Fruit fly (Drosophila melanogaster) whole organism, embryonic: ENCODE measurements around the gene CG7080.

ENCODE experiments used
- Asciz ChIP-seq: fragments of 200-800 bp; sonication (Bioruptor generic); optimal IDR thresholded peaks from 2 replicates; lab custom pipeline; 2017; ENCODE audit warnings: missing biosample characterization, mild to moderate bottlenecking, missing genetic modification characterization, missing genetic modification reagents
- CG11504 ChIP-seq: fragments of 200-800 bp; sonication (Bioruptor generic); optimal IDR thresholded peaks from 3 replicates; lab custom pipeline; 2019; ENCODE audit warnings: missing biosample characterization, mild to moderate bottlenecking, missing genetic modification characterization, moderate library complexity
- CG12104 ChIP-seq: fragments of 200-800 bp; sonication (Bioruptor generic); optimal IDR thresholded peaks from 3 replicates; lab custom pipeline; 2016; ENCODE audit warnings: missing biosample characterization, missing genetic modification characterization
- CG13775 ChIP-seq: fragments of 200-800 bp; sonication (Bioruptor generic); optimal IDR thresholded peaks from 3 replicates; lab custom pipeline; 2017; ENCODE audit warnings: missing biosample characterization, mild to moderate bottlenecking, missing genetic modification characterization
- CG13894 ChIP-seq: fragments of 200-800 bp; sonication (Bioruptor generic); optimal IDR thresholded peaks from 3 replicates; lab custom pipeline; 2018; ENCODE audit warnings: missing biosample characterization, mild to moderate bottlenecking, missing genetic modification characterization, moderate library complexity
- CG14014 ChIP-seq: fragments of 200-800 bp; sonication (Bioruptor generic); IDR thresholded peaks from 2 replicates; pipeline ENCODE4 v1.3.6; 2022; ENCODE audit warnings: missing biosample characterization, missing genetic modification characterization
- CG16779 ChIP-seq: fragments of 200-800 bp; sonication (Bioruptor generic); IDR thresholded peaks from 2 replicates; pipeline ENCODE4 v1.3.6; 2022; ENCODE audit warnings: missing biosample characterization, missing genetic modification characterization
- CG16815 ChIP-seq: fragments of 200-800 bp; sonication (Bioruptor generic); optimal IDR thresholded peaks from 3 replicates; lab custom pipeline; 2017; ENCODE audit warnings: missing biosample characterization, mild to moderate bottlenecking, missing genetic modification characterization
- CG17912 ChIP-seq: fragments of 200-800 bp; sonication (Bioruptor generic); optimal IDR thresholded peaks from 2 replicates; lab custom pipeline; 2018; ENCODE audit warnings: missing biosample characterization, mild to moderate bottlenecking, missing genetic modification characterization
- CG2120 ChIP-seq: fragments of 200-800 bp; sonication (Bioruptor generic); optimal IDR thresholded peaks from 3 replicates; lab custom pipeline; 2016; ENCODE audit warnings: missing biosample characterization, missing genetic modification characterization
- CG2875 ChIP-seq: fragments of 200-800 bp; sonication (Bioruptor generic); optimal IDR thresholded peaks from 2 replicates; lab custom pipeline; 2017; ENCODE audit warnings: missing biosample characterization, mild to moderate bottlenecking, missing genetic modification characterization, missing genetic modification reagents
- CG3995 ChIP-seq: fragments of 200-800 bp; sonication (Bioruptor generic); optimal IDR thresholded peaks from 3 replicates; lab custom pipeline; 2016; ENCODE audit warnings: missing biosample characterization, missing genetic modification characterization
- CG8089 ChIP-seq: fragments of 200-800 bp; sonication (Bioruptor generic); optimal IDR thresholded peaks from 3 replicates; lab custom pipeline; 2016; ENCODE audit warnings: missing biosample characterization, missing genetic modification characterization
- CG9437 ChIP-seq: fragments of 200-800 bp; sonication (Bioruptor generic); optimal IDR thresholded peaks from 2 replicates; lab custom pipeline; 2018; ENCODE audit warnings: missing biosample characterization, mild to moderate bottlenecking, missing genetic modification characterization
- CG9817 ChIP-seq: fragments of 200-800 bp; sonication (Bioruptor generic); optimal IDR thresholded peaks from 2 replicates; lab custom pipeline; 2018; ENCODE audit warnings: missing biosample characterization, mild to moderate bottlenecking, missing genetic modification characterization, moderate library complexity
- CTCF ChIP-seq: fragments of 200-800 bp; sonication (Bioruptor generic); optimal IDR thresholded peaks from 2 replicates; lab custom pipeline; 2017; ENCODE audit warnings: missing biosample characterization, mild to moderate bottlenecking, missing genetic modification characterization, moderate library complexity
- Dfd ChIP-seq, 2 experiments: fragments of >200 bp; optimal IDR thresholded peaks; 2 replicates each; lab custom pipeline; 2017; ENCODE audit warnings: missing biosample characterization in 2 of 2, missing genetic modification characterization in 2 of 2
- Dip2 ChIP-seq: fragments of 200-800 bp; sonication (Bioruptor generic); IDR thresholded peaks from 2 replicates; pipeline ENCODE4 v1.3.6; 2022; ENCODE audit warnings: missing biosample characterization, missing genetic modification characterization
- HLH3B ChIP-seq: fragments of 200-800 bp; sonication (Bioruptor generic); IDR thresholded peaks from 2 replicates; pipeline ENCODE4 v1.3.6; 2022; ENCODE audit warnings: missing biosample characterization, missing genetic modification characterization
- Hand ChIP-seq: fragments of 200-800 bp; sonication (Bioruptor generic); optimal IDR thresholded peaks from 2 replicates; lab custom pipeline; 2017; ENCODE audit warnings: mild to moderate bottlenecking, missing biosample characterization, missing genetic modification reagents, missing genetic modification characterization
- Hsf ChIP-seq: fragments of 200-800 bp; sonication (Bioruptor generic); optimal IDR thresholded peaks from 3 replicates; lab custom pipeline; 2016; ENCODE audit warnings: missing biosample characterization, missing genetic modification characterization
- Nf-YA ChIP-seq: fragments of 200-800 bp; sonication (Bioruptor generic); IDR thresholded peaks from 2 replicates; pipeline ENCODE4 v1.3.6; 2022; ENCODE audit warnings: missing biosample characterization, missing genetic modification characterization
- Opbp ChIP-seq: fragments of 200-800 bp; sonication (Bioruptor generic); IDR thresholded peaks from 3 replicates; pipeline ENCODE4 v1.3.6; 2022; ENCODE audit warnings: missing biosample characterization, missing genetic modification characterization; ENCODE audit not compliant: partially characterized antibody
- Poxn ChIP-seq: fragments of 200-800 bp; sonication (Bioruptor generic); IDR thresholded peaks from 2 replicates; pipeline ENCODE4 v1.3.6; 2022; ENCODE audit warnings: missing biosample characterization, missing genetic modification characterization
- Six4 ChIP-seq: fragments of 200-800 bp; sonication (Bioruptor generic); optimal IDR thresholded peaks from 2 replicates; lab custom pipeline; 2016; ENCODE audit warnings: missing biosample characterization, missing genetic modification characterization
- Ssrp ChIP-seq: fragments of 200-800 bp; sonication (Bioruptor generic); optimal IDR thresholded peaks from 2 replicates; lab custom pipeline; 2018; ENCODE audit warnings: missing biosample characterization, mild to moderate bottlenecking, missing genetic modification characterization, moderate library complexity
- Trl ChIP-seq, 3 experiments: fragments of >200 bp in 2 of 3; fragments of 200-800 bp in 1 of 3; sonication (Bioruptor generic) in 1 of 3; optimal IDR thresholded peaks; 2 replicates in 1 of 3; 3 replicates in 2 of 3; lab custom pipeline; 2016 to 2017; ENCODE audit warnings: missing biosample characterization in 1 of 3, missing genetic modification characterization in 1 of 3
- ase ChIP-seq: fragments of 200-800 bp; sonication (Bioruptor generic); IDR thresholded peaks from 3 replicates; pipeline ENCODE4 v1.3.6; 2022; ENCODE audit warnings: missing biosample characterization, missing genetic modification characterization
- bowl ChIP-seq: fragments of 200-800 bp; sonication (Bioruptor generic); IDR thresholded peaks from 2 replicates; pipeline ENCODE4 v1.3.6; 2022; ENCODE audit warnings: missing biosample characterization, missing genetic modification characterization
- bsh ChIP-seq, 2 experiments: fragments of 200-800 bp; sonication (Bioruptor generic); optimal IDR thresholded peaks; 2 replicates each; lab custom pipeline; 2017 to 2018; ENCODE audit warnings: mild to moderate bottlenecking in 2 of 2, missing biosample characterization in 2 of 2, missing genetic modification characterization in 2 of 2, moderate library complexity in 1 of 2
- croc ChIP-seq: fragments of 200-800 bp; sonication (Bioruptor generic); conservative IDR thresholded peaks from 3 replicates; pipeline ENCODE4 v1.3.6; 2022; ENCODE audit warnings: missing biosample characterization, missing genetic modification characterization
- crp ChIP-seq, 2 experiments: fragments of 200-800 bp; sonication (Bioruptor generic); optimal IDR thresholded peaks; 2 replicates in 1 of 2; 3 replicates in 1 of 2; lab custom pipeline; 2017; ENCODE audit warnings: missing biosample characterization in 2 of 2, missing genetic modification characterization in 2 of 2, mild to moderate bottlenecking in 1 of 2, moderate library complexity in 1 of 2
- dan ChIP-seq: fragments of 200-800 bp; sonication (Bioruptor generic); IDR thresholded peaks from 2 replicates; pipeline ENCODE4 v1.3.6; 2022; ENCODE audit warnings: missing biosample characterization, missing genetic modification characterization
- dpn ChIP-seq, 2 experiments: fragments of 200-800 bp; sonication (Bioruptor generic); optimal IDR thresholded peaks; 3 replicates each; lab custom pipeline; 2016; ENCODE audit warnings: missing biosample characterization in 2 of 2, missing genetic modification characterization in 2 of 2
- esg ChIP-seq: fragments of 200-800 bp; sonication (Bioruptor generic); conservative IDR thresholded peaks from 2 replicates; pipeline ENCODE4 v1.3.6; 2022; ENCODE audit warnings: missing biosample characterization, missing genetic modification characterization
- exex ChIP-seq: fragments of 200-800 bp; sonication (Bioruptor generic); optimal IDR thresholded peaks from 4 replicates; lab custom pipeline; 2018; ENCODE audit warnings: missing biosample characterization, mild to moderate bottlenecking, missing genetic modification characterization, moderate library complexity
- fd102C ChIP-seq: fragments of 200-800 bp; sonication (Bioruptor generic); optimal IDR thresholded peaks from 2 replicates; lab custom pipeline; 2018; ENCODE audit warnings: missing biosample characterization, mild to moderate bottlenecking, missing genetic modification characterization, moderate library complexity
- gce ChIP-seq: fragments of 200-800 bp; sonication (Bioruptor generic); IDR thresholded peaks from 3 replicates; pipeline ENCODE4 v1.3.6; 2022; ENCODE audit warnings: missing biosample characterization, missing genetic modification characterization
- grau ChIP-seq: fragments of 200-800 bp; optimal IDR thresholded peaks from 3 replicates; lab custom pipeline; 2019; ENCODE audit warnings: missing biosample characterization, mild to moderate bottlenecking, missing genetic modification characterization, moderate library complexity
- jigr1 ChIP-seq: fragments of 200-800 bp; sonication (Bioruptor generic); IDR thresholded peaks from 3 replicates; pipeline ENCODE4 v1.3.6; 2022; ENCODE audit warnings: missing biosample characterization, missing genetic modification characterization
- lab ChIP-seq: fragments of 200-800 bp; sonication (Bioruptor generic); optimal IDR thresholded peaks from 3 replicates; lab custom pipeline; 2017; ENCODE audit warnings: missing biosample characterization, missing genetic modification characterization, mild to moderate bottlenecking, moderate library complexity, missing genetic modification reagents
- maf-S ChIP-seq: fragments of 200-800 bp; sonication (Bioruptor generic); optimal IDR thresholded peaks from 2 replicates; lab custom pipeline; 2016; ENCODE audit warnings: missing biosample characterization, missing genetic modification characterization
- nerfin-2 ChIP-seq: fragments of 200-800 bp; sonication (Bioruptor generic); IDR thresholded peaks from 2 replicates; pipeline ENCODE4 v1.3.6; 2022; ENCODE audit warnings: missing biosample characterization, missing genetic modification characterization; ENCODE audit not compliant: partially characterized antibody
- nmo ChIP-seq: fragments of 200-800 bp; sonication (Bioruptor generic); optimal IDR thresholded peaks from 2 replicates; lab custom pipeline; 2018; ENCODE audit warnings: missing biosample characterization, mild to moderate bottlenecking, missing genetic modification characterization, moderate library complexity
- odd ChIP-seq: fragments of 200-800 bp; sonication (Bioruptor generic); optimal IDR thresholded peaks from 2 replicates; lab custom pipeline; 2017; ENCODE audit warnings: missing biosample characterization, mild to moderate bottlenecking, missing genetic modification characterization
- salm ChIP-seq: fragments of 200-800 bp; sonication (Bioruptor generic); optimal IDR thresholded peaks from 2 replicates; lab custom pipeline; 2018; ENCODE audit warnings: missing biosample characterization, mild to moderate bottlenecking, missing genetic modification characterization
- sc ChIP-seq, 3 experiments: fragments of >200 bp in 2 of 3; fragments of 200-800 bp in 1 of 3; sonication (Bioruptor generic) in 1 of 3; optimal IDR thresholded peaks; 2 replicates in 2 of 3; 3 replicates in 1 of 3; lab custom pipeline; 2017; ENCODE audit warnings: mild to moderate bottlenecking in 1 of 3, missing biosample characterization in 1 of 3, missing genetic modification characterization in 1 of 3, missing genetic modification reagents in 1 of 3
- stwl ChIP-seq: fragments of 200-800 bp; sonication (Bioruptor generic); optimal IDR thresholded peaks from 3 replicates; lab custom pipeline; 2018; ENCODE audit warnings: missing biosample characterization, mild to moderate bottlenecking, missing genetic modification characterization, moderate library complexity
- tgo ChIP-seq: fragments of 200-800 bp; sonication (Bioruptor generic); IDR thresholded peaks from 3 replicates; pipeline ENCODE4 v1.3.6; 2022; ENCODE audit warnings: missing biosample characterization, missing genetic modification characterization
- tx ChIP-seq: fragments of 200-800 bp; sonication (Bioruptor generic); optimal IDR thresholded peaks from 2 replicates; lab custom pipeline; 2016; ENCODE audit warnings: missing biosample characterization, missing genetic modification characterization

The CG7080 gene

DNA sequence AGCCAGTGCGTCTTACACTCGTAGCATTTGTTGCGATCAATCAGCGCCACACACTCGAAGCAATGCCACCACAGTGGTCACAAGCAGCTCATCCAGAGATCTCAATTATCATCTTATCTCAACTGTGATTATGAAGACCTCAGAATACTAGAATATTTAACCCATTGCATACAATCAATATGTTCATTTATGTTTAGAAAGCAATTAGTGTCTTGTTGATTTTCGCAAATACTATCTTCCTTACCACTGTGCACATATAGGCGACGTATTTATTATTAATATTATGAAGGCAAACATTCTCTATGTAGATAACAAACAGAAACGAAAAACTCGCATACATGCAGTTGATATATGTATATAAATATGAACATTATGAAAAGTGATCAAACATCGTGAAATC lies 29.7 kb downstream of the CG7080 start (continued):
- TF ChIP-seq fd102C, result no peak
- TF ChIP-seq Trl (optimal IDR thresholded peaks at IDR 0.05; lab: Kevin White, UChicago), result no peak
- TF ChIP-seq Trl (GFP tag; optimal IDR thresholded peaks at IDR 0.05; lab: Kevin White, UChicago), result peak; percentile 76
- TF ChIP-seq CG17912 (GFP tag; lab: Kevin White, UChicago), result no peak
- TF ChIP-seq nmo (GFP tag; lab: Kevin White, UChicago), result peak; percentile 55
- peak; percentile 58 for TF ChIP-seq Ssrp (tag; lab: Kevin White, UChicago)
- TF ChIP-seq tgo (GFP tag; lab: Robert Waterston, UW), result peak; percentile 75
- TF ChIP-seq CG3995 (GFP tag; lab: Kevin White, UChicago), result no peak
- peak; percentile 23 for TF ChIP-seq stwl (tag; lab: Kevin White, UChicago)
- TF ChIP-seq CG16779, result no peak
- no peak for TF ChIP-seq Dip2 (GFP tag; lab: Robert Waterston, UW)
- TF ChIP-seq Six4, result peak; percentile 59
- TF ChIP-seq CG16815 (GFP tag; lab: Kevin White, UChicago), result peak; percentile 38
- TF ChIP-seq tx, result no peak
- no peak for TF ChIP-seq Hand
- no peak for TF ChIP-seq Opbp (GFP tag; lab: Robert Waterston, UW)
- TF ChIP-seq HLH3B, result peak; percentile 79
- TF ChIP-seq Nf-YA (GFP tag; lab: Robert Waterston, UW), result peak; percentile 53; the same call in 1 of the 2 replicates
- TF ChIP-seq CTCF, result no peak
- TF ChIP-seq gce (GFP tag; lab: Robert Waterston, UW), result peak; percentile 23; the same call in 1 of the 3 replicates
- no peak for TF ChIP-seq Dfd (GFP tag; optimal IDR thresholded peaks at IDR 0.05; lab: Kevin White, UChicago)
- peak; percentile 69 for TF ChIP-seq lab (GFP tag; lab: Kevin White, UChicago)
- peak; percentile 92 for TF ChIP-seq Asciz (GFP tag; lab: Kevin White, UChicago)
- TF ChIP-seq grau, result peak; percentile 58
- peak; percentile 55 for TF ChIP-seq odd (GFP tag; lab: Kevin White, UChicago)
- peak; percentile 41 for TF ChIP-seq exex (tag; lab: Kevin White, UChicago)
- TF ChIP-seq CG13894 (tag; lab: Kevin White, UChicago), result no peak
- no peak for TF ChIP-seq salm (tag; lab: Kevin White, UChicago)
- no peak for TF ChIP-seq jigr1
- TF ChIP-seq CG11504 (tag; lab: Kevin White, UChicago), result peak; percentile 75
- TF ChIP-seq CG9437 (GFP tag; lab: Kevin White, UChicago), result no peak
- TF ChIP-seq Poxn (GFP tag; lab: Robert Waterston, UW), result no peak
- TF ChIP-seq bsh (GFP tag; optimal IDR thresholded peaks at IDR 0.05; lab: Kevin White, UChicago), result peak; percentile 46 to 94
- TF ChIP-seq dpn (GFP tag; optimal IDR thresholded peaks at IDR 0.05; lab: Kevin White, UChicago), result peak in 1 of 2 experiments; percentile 64
- TF ChIP-seq dan (GFP tag; lab: Robert Waterston, UW), result no peak
- TF ChIP-seq bowl, result peak; percentile 49; the same call in 1 of the 2 replicates
- no peak for TF ChIP-seq nerfin-2 (GFP tag; lab: Robert Waterston, UW)
- TF ChIP-seq ase, result peak; percentile 62; the same call in 2 of the 3 replicates
- TF ChIP-seq CG13775 (GFP tag; lab: Kevin White, UChicago), result peak; percentile 44
- peak; percentile 54; the same call in 1 of the 2 replicates for TF ChIP-seq CG14014 (GFP tag; lab: Robert Waterston, UW)
- TF ChIP-seq CG2120 (GFP tag; lab: Kevin White, UChicago), result peak; percentile 52
- TF ChIP-seq croc (GFP tag; lab: Robert Waterston, UW), result peak; percentile 48
- TF ChIP-seq sc (optimal IDR thresholded peaks at IDR 0.05; lab: Kevin White, UChicago), result no peak
- peak; percentile 89 for TF ChIP-seq sc (GFP tag; optimal IDR thresholded peaks at IDR 0.05; lab: Kevin White, UChicago)
- peak; percentile 82 for TF ChIP-seq CG2875 (GFP tag; lab: Kevin White, UChicago)
- TF ChIP-seq CG12104 (GFP tag; lab: Kevin White, UChicago), result peak; percentile 78
- TF ChIP-seq esg (GFP tag; lab: Robert Waterston, UW), result peak; percentile 24; the same call in 1 of the 2 replicates
- TF ChIP-seq CG8089 (GFP tag; lab: Kevin White, UChicago), result peak; percentile 59
- TF ChIP-seq CG9817 (tag; lab: Kevin White, UChicago), result no peak
- peak; percentile 51 for TF ChIP-seq Hsf (GFP tag; lab: Kevin White, UChicago)
- TF ChIP-seq crp (GFP tag; optimal IDR thresholded peaks at IDR 0.05; lab: Kevin White, UChicago), result peak in 1 of 2 experiments; percentile 18
- peak; percentile 12 for TF ChIP-seq maf-S (GFP tag; lab: Kevin White, UChicago)
